Fruit fly (Drosophila melanogaster) whole organism, wandering third instar larva: ENCODE data around the gene CG6144.

Experiments
- Abd-B ChIP-seq: fragments of >200 bp; optimal IDR thresholded peaks from 2 replicates; lab custom pipeline; 2017; ENCODE audit warnings: missing biosample characterization, missing genetic modification characterization
- CG9705 ChIP-seq: fragments of 200-800 bp; sonication (Bioruptor generic); optimal IDR thresholded peaks from 2 replicates; lab custom pipeline; 2018; ENCODE audit warnings: missing biosample characterization, mild to moderate bottlenecking, missing genetic modification characterization
- CrebA ChIP-seq: fragments of 200-800 bp; sonication (Bioruptor generic); optimal IDR thresholded peaks from 2 replicates; lab custom pipeline; 2016; ENCODE audit warnings: missing biosample characterization, mild to moderate bottlenecking, missing genetic modification characterization, borderline replicate concordance
- Dfd ChIP-seq: fragments of >200 bp; optimal IDR thresholded peaks from 2 replicates; lab custom pipeline; 2017; ENCODE audit warnings: missing biosample characterization, missing genetic modification characterization
- Dif ChIP-seq: fragments of 200-275, 200-300 bp; sonication (Bioruptor generic); optimal IDR thresholded peaks from 2 replicates; lab custom pipeline; 2018; ENCODE audit warnings: missing biosample characterization, missing genetic modification characterization; ENCODE audit not compliant: partially characterized antibody
- GATAd ChIP-seq: sonication (Bioruptor generic); optimal IDR thresholded peaks from 2 replicates; lab custom pipeline; 2016; ENCODE audit warnings: missing biosample characterization, missing genetic modification characterization
- HLH106 ChIP-seq: fragments of 200-800 bp; optimal IDR thresholded peaks from 3 replicates; lab custom pipeline; 2019; ENCODE audit warnings: missing biosample characterization, mild to moderate bottlenecking, missing genetic modification characterization, moderate library complexity
- Hnf4 ChIP-seq: fragments of 200-800 bp; sonication (Bioruptor generic); optimal IDR thresholded peaks from 2 replicates; lab custom pipeline; 2016; ENCODE audit warnings: missing biosample characterization, mild to moderate bottlenecking, missing genetic modification characterization
- Hr83 ChIP-seq: fragments of 200-300 bp; sonication (Bioruptor generic); optimal IDR thresholded peaks from 2 replicates; lab custom pipeline; 2016; ENCODE audit warnings: missing biosample characterization, mild to moderate bottlenecking, missing genetic modification characterization, moderate library complexity; ENCODE audit not compliant: poor library complexity, severe bottlenecking
- Jra ChIP-seq: sonication (Bioruptor generic); optimal IDR thresholded peaks from 2 replicates; lab custom pipeline; 2016; ENCODE audit warnings: missing biosample characterization, missing genetic modification characterization
- N ChIP-seq: fragments of >200 bp; optimal IDR thresholded peaks from 2 replicates; lab custom pipeline; 2018; ENCODE audit warnings: missing biosample characterization, missing external identifiers, missing genetic modification characterization
- OdsH ChIP-seq: fragments of 200-800 bp; sonication (Bioruptor generic); optimal IDR thresholded peaks from 2 replicates; lab custom pipeline; 2016; ENCODE audit warnings: missing biosample characterization, mild to moderate bottlenecking, missing genetic modification characterization
- Rel ChIP-seq, 2 experiments: fragments of 200-800 bp; sonication (Bioruptor generic) in 1 of 2; optimal IDR thresholded peaks; 2 replicates in 1 of 2; 3 replicates in 1 of 2; lab custom pipeline; 2016 to 2019; ENCODE audit warnings: mild to moderate bottlenecking in 2 of 2, missing biosample characterization in 2 of 2, missing genetic modification characterization in 2 of 2, moderate library complexity in 1 of 2
- Sp1 ChIP-seq: fragments of 200-800 bp; sonication (Bioruptor generic); optimal IDR thresholded peaks from 3 replicates; lab custom pipeline; 2019; ENCODE audit warnings: missing biosample characterization, mild to moderate bottlenecking, missing genetic modification characterization, moderate library complexity
- Vsx2 ChIP-seq: fragments of 200-300, 225-300 bp; sonication (Bioruptor generic); optimal IDR thresholded peaks from 2 replicates; lab custom pipeline; 2018; ENCODE audit warnings: missing biosample characterization, missing genetic modification characterization; ENCODE audit not compliant: partially characterized antibody
- br ChIP-seq: fragments of 200-800 bp; sonication (Bioruptor generic); optimal IDR thresholded peaks from 2 replicates; lab custom pipeline; 2016; ENCODE audit warnings: missing biosample characterization, missing genetic modification characterization
- dmrt93B ChIP-seq: fragments of 200-800 bp; sonication (Bioruptor generic); optimal IDR thresholded peaks from 2 replicates; lab custom pipeline; 2018; ENCODE audit warnings: missing biosample characterization, mild to moderate bottlenecking, missing genetic modification characterization
- dsf ChIP-seq: sonication (Bioruptor generic); optimal IDR thresholded peaks from 2 replicates; lab custom pipeline; 2016; ENCODE audit warnings: missing biosample characterization, missing genetic modification characterization, borderline replicate concordance
- ey ChIP-seq: fragments of 200-800 bp; sonication (Bioruptor generic); optimal IDR thresholded peaks from 2 replicates; lab custom pipeline; 2016; ENCODE audit warnings: missing biosample characterization, missing genetic modification characterization
- foxo ChIP-seq, 2 experiments: fragments of 200-800 bp; sonication (Bioruptor generic); optimal IDR thresholded peaks; 2 replicates in 1 of 2; 3 replicates in 1 of 2; lab custom pipeline; 2016 to 2017; ENCODE audit warnings: missing biosample characterization in 2 of 2, missing genetic modification characterization in 2 of 2
- fru ChIP-seq: fragments of 200-800 bp; sonication (Bioruptor generic); optimal IDR thresholded peaks from 3 replicates; lab custom pipeline; 2016; ENCODE audit warnings: missing biosample characterization, mild to moderate bottlenecking, missing genetic modification characterization
- h ChIP-seq: fragments of 200-800 bp; sonication (Bioruptor generic); optimal IDR thresholded peaks from 3 replicates; lab custom pipeline; 2016; ENCODE audit warnings: missing biosample characterization, mild to moderate bottlenecking, missing genetic modification characterization
- jim ChIP-seq: fragments of 175-275, 200-325 bp; sonication (Bioruptor generic); optimal IDR thresholded peaks from 2 replicates; lab custom pipeline; 2016; ENCODE audit warnings: missing biosample characterization, mild to moderate bottlenecking, missing genetic modification characterization
- lola ChIP-seq: fragments of >200 bp; optimal IDR thresholded peaks from 2 replicates; lab custom pipeline; 2017; ENCODE audit warnings: missing biosample characterization, missing genetic modification characterization
- pan ChIP-seq: fragments of >200 bp; optimal IDR thresholded peaks from 2 replicates; lab custom pipeline; 2017
- psq ChIP-seq: fragments of 200-800 bp; sonication (Bioruptor generic); optimal IDR thresholded peaks from 3 replicates; lab custom pipeline; 2017; ENCODE audit warnings: missing biosample characterization, mild to moderate bottlenecking, missing genetic modification characterization, moderate library complexity
- rgr ChIP-seq: fragments of 200-800 bp; sonication (Bioruptor generic); optimal IDR thresholded peaks from 3 replicates; lab custom pipeline; 2016; ENCODE audit warnings: missing biosample characterization, mild to moderate bottlenecking, missing genetic modification characterization
- sage ChIP-seq: fragments of 200-800 bp; sonication (Bioruptor generic); optimal IDR thresholded peaks from 2 replicates; lab custom pipeline; 2016; ENCODE audit warnings: missing biosample characterization, mild to moderate bottlenecking, missing genetic modification characterization
- sv ChIP-seq: fragments of 200-800 bp; sonication (Bioruptor generic); optimal IDR thresholded peaks from 3 replicates; lab custom pipeline; 2016; ENCODE audit warnings: missing biosample characterization, missing genetic modification characterization
- tai ChIP-seq: sonication (Bioruptor generic); optimal IDR thresholded peaks from 2 replicates; lab custom pipeline; 2016; ENCODE audit warnings: missing biosample characterization, missing genetic modification characterization
- usp ChIP-seq: fragments of >200 bp; optimal IDR thresholded peaks from 2 replicates; lab custom pipeline; 2017; ENCODE audit warnings: missing biosample characterization, missing genetic modification characterization
- woc ChIP-seq: sonication (Bioruptor generic); optimal IDR thresholded peaks from 2 replicates; lab custom pipeline; 2016; ENCODE audit warnings: missing biosample characterization, mild to moderate bottlenecking, missing genetic modification characterization

CG6144 gene

dm6 chr2L:10506557-10507252 is 18.2 kb downstream of the CG6144 start, which contains the start of the genes Myo31DF and CG6094 (continued):
- no peak for TF ChIP-seq pan (lab: Kevin White, UChicago)
- TF ChIP-seq sage (GFP tag; lab: Kevin White, UChicago): no peak
- TF ChIP-seq Abd-B (GFP tag; lab: Kevin White, UChicago): peak; percentile 72
- TF ChIP-seq Dfd: no peak
- TF ChIP-seq ey: no peak
- TF ChIP-seq Vsx2: no peak
- TF ChIP-seq foxo (GFP tag; optimal IDR thresholded peaks at IDR 0.05; lab: Kevin White, UChicago): peak in 1 of 2 experiments; percentile 25
- no peak for TF ChIP-seq fru (GFP tag; lab: Kevin White, UChicago)
- peak; percentile 45 for TF ChIP-seq Jra (GFP tag; lab: Kevin White, UChicago)
- TF ChIP-seq usp: no peak
- TF ChIP-seq Hnf4: peak; percentile 48
- TF ChIP-seq Rel (GFP tag; optimal IDR thresholded peaks at IDR 0.05; lab: Kevin White, UChicago): no peak
- TF ChIP-seq Rel (tag; optimal IDR thresholded peaks at IDR 0.05; lab: Kevin White, UChicago): peak; percentile 23
- TF ChIP-seq psq (GFP tag; lab: Kevin White, UChicago): peak; percentile 16
- no peak for TF ChIP-seq CG9705 (GFP tag; lab: Kevin White, UChicago)
- TF ChIP-seq, all 38 proteins: peak for 14

- TF ChIP-seq ey (no peak), Rel (GFP tag; optimal IDR thresholded peaks at IDR 0.05; lab: Kevin White, UChicago) (no peak), Rel (tag; optimal IDR thresholded peaks at IDR 0.05; lab: Kevin White, UChicago) (peak; percentile 87)
These were observed 21.6 kb downstream of the CG6144 start, which contains the start of gene CG7384 for dm6 chr2L:10510088-10510487. Gene CG7384, minus strand, starts transcription at chr2L:10510453.

- TF ChIP-seq ey: no peak
- TF ChIP-seq CG9705 (GFP tag; lab: Kevin White, UChicago): no peak
- TF ChIP-seq OdsH (GFP tag; lab: Kevin White, UChicago): no peak
- no peak for TF ChIP-seq br (GFP tag; lab: Kevin White, UChicago)
- no peak for TF ChIP-seq Sp1 (GFP tag; lab: Kevin White, UChicago)
These were observed 22.3 kb downstream of the CG6144 start for dm6 chr2L:10510843-10511242.

- TF ChIP-seq jim (GFP tag; lab: Kevin White, UChicago) (no peak), Abd-B (GFP tag; lab: Kevin White, UChicago) (no peak), br (GFP tag; lab: Kevin White, UChicago) (no peak), h (GFP tag; lab: Kevin White, UChicago) (no peak), Hnf4 (no peak), N (GFP tag; lab: Kevin White, UChicago) (no peak), HLH106 (no peak), ey (no peak), dmrt93B (GFP tag; lab: Kevin White, UChicago) (no peak), sv (GFP tag; lab: Kevin White, UChicago) (no peak), CrebA (GFP tag; lab: Kevin White, UChicago) (no peak), Hr83 (GFP tag; lab: Kevin White, UChicago) (no peak), dsf (no peak), Jra (GFP tag; lab: Kevin White, UChicago) (no peak), woc (GFP tag; lab: Kevin White, UChicago) (no peak)
These were observed 25.5 kb downstream of the CG6144 start for dm6 chr2L:10513837-10514499.

- TF ChIP-seq Dif (GFP tag; lab: Kevin White, UChicago) (no peak), ey (no peak), lola (GFP tag; lab: Kevin White, UChicago) (no peak), N (GFP tag; lab: Kevin White, UChicago) (no peak), Dfd (no peak), foxo (GFP tag; optimal IDR thresholded peaks at IDR 0.05; lab: Kevin White, UChicago) (no peak), rgr (GFP tag; lab: Kevin White, UChicago) (no peak), GATAd (GFP tag; lab: Kevin White, UChicago) (no peak), Rel (GFP tag; optimal IDR thresholded peaks at IDR 0.05; lab: Kevin White, UChicago) (no peak), Rel (tag; optimal IDR thresholded peaks at IDR 0.05; lab: Kevin White, UChicago) (no peak), tai (GFP tag; lab: Kevin White, UChicago) (no peak)
These were observed 26.2 kb downstream of the CG6144 start for dm6 chr2L:10514586-10515137.
